Worm (Caenorhabditis elegans): ENCODE measurements around the gene srj-25.

DNA sequence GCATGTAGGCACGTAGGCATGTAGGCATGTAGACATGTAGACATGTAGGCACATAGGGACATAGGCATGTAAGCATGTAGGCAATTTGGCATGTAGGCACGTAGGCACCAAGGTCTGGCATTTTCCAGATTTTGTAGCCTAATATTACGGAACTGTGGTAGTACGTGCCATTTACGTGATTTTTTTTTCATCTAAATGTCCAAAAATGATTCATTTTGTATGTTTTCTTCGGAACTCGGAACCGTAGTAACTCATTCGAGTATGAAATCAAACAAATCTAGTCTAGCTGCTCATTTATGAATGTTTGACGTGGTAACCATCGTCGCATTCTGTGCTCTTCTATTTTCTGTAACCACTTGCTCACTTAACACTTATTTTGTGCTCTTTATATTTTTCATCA, 42.3 kb upstream of the srj-25 start, which contains the start of gene srbc-59:
- no peak for TF ChIP-seq med-1 (GFP tag; optimal IDR thresholded peaks at IDR 0.05; ENCODE audit: insufficient read depth)
- no peak for TF ChIP-seq klf-2 (GFP tag; conservative IDR thresholded peaks at IDR 0.05)
- no peak for TF ChIP-seq tab-1 (GFP tag; IDR thresholded peaks at IDR 0.05)
- no peak for TF ChIP-seq ztf-23 (GFP tag; IDR thresholded peaks at IDR 0.05)
- no peak for TF ChIP-seq flt-1 (GFP tag; IDR thresholded peaks at IDR 0.05)
- TF ChIP-seq ref-1 (GFP tag; conservative IDR thresholded peaks at IDR 0.05), result no peak
- no peak for TF ChIP-seq cog-1 (tag; optimal IDR thresholded peaks at IDR 0.05)

Measured in whole organism, midembryonic.